Worm (Caenorhabditis elegans): ENCODE data around the gene W03C9.2.
A peak's percentile ranks its signal among the peaks of the same experiment; 100 is the strongest.

W03C9.2 gene

ce11 chrII:11967507-11968127 is 5.4 kb downstream of the W03C9.2 start, which contains the start of gene W03C9.5 (continued):
- no peak for TF ChIP-seq unc-62 (GFP tag; optimal IDR thresholded peaks at IDR 0.05)
- peak; percentile 19 for TF ChIP-seq ama-1 (optimal IDR thresholded peaks at IDR 0.05)
- peak; percentile 88 for TF ChIP-seq C04F5.9 (tag; optimal IDR thresholded peaks at IDR 0.05)
- peak; percentile 93 for TF ChIP-seq nhr-19 (GFP tag; conservative IDR thresholded peaks at IDR 0.05)
- TF ChIP-seq nhr-84 (tag; optimal IDR thresholded peaks at IDR 0.05): peak; percentile 51
- TF ChIP-seq efl-3 (GFP tag; optimal IDR thresholded peaks at IDR 0.05): no peak
- peak; percentile 94 for TF ChIP-seq lir-3 (tag; optimal IDR thresholded peaks at IDR 0.05; ENCODE audit: poor library complexity)
- TF ChIP-seq isw-1 (GFP tag; IDR thresholded peaks at IDR 0.05): peak; percentile 94
- TF ChIP-seq irx-1 (tag; optimal IDR thresholded peaks at IDR 0.05): peak; percentile 75
- TF ChIP-seq nhr-85 (tag): peak; percentile 89
- TF ChIP-seq elt-2 (tag; optimal IDR thresholded peaks at IDR 0.05): peak; percentile 78
- TF ChIP-seq F16B12.6 (tag; optimal IDR thresholded peaks at IDR 0.05): peak; percentile 60
- peak in 1 of 2 experiments; percentile 91 for TF ChIP-seq ztf-11 (tag; optimal IDR thresholded peaks at IDR 0.05)
- peak; percentile 96 for TF ChIP-seq nhr-20 (tag; optimal IDR thresholded peaks at IDR 0.05)
- TF ChIP-seq pax-3 (tag; optimal IDR thresholded peaks at IDR 0.05): peak; percentile 96
- no peak for TF ChIP-seq ceh-63 (GFP tag; optimal IDR thresholded peaks at IDR 0.05)
- TF ChIP-seq elt-3 (tag; optimal IDR thresholded peaks at IDR 0.05): peak in 3 of 6 experiments; percentile 36 to 88 (median 82)
- TF ChIP-seq fkh-4 (tag; optimal IDR thresholded peaks at IDR 0.05; ENCODE audit: borderline replicate concordance): peak; percentile 46
- peak; percentile 65 for TF ChIP-seq grh-1 (GFP tag; IDR thresholded peaks at IDR 0.05)
- TF ChIP-seq mdl-1 (tag; optimal IDR thresholded peaks at IDR 0.05): peak in 1 of 2 experiments; percentile 98
- peak; percentile 89 for TF ChIP-seq nhr-237 (tag; optimal IDR thresholded peaks at IDR 0.05)
- peak; percentile 97 for TF ChIP-seq C16A3.4 (tag; optimal IDR thresholded peaks at IDR 0.05)
- TF ChIP-seq ces-1 (GFP tag; optimal IDR thresholded peaks at IDR 0.05): no peak
- peak; percentile 84 to 85 (median 85) for TF ChIP-seq dpl-1 (GFP tag; optimal IDR thresholded peaks at IDR 0.05)
- peak; percentile 97 for TF ChIP-seq lin-15B (tag; optimal IDR thresholded peaks at IDR 0.05)
- TF ChIP-seq unc-98 (GFP tag; IDR thresholded peaks at IDR 0.05): peak; percentile 95
- no peak for TF ChIP-seq nhr-12 (tag; optimal IDR thresholded peaks at IDR 0.05)
- peak; percentile 92 for TF ChIP-seq unc-86 (tag; optimal IDR thresholded peaks at IDR 0.05)
- TF ChIP-seq Y116A8C.19 (tag; optimal IDR thresholded peaks at IDR 0.05; ENCODE audit: borderline replicate concordance): no peak
- TF ChIP-seq unc-130 (tag; optimal IDR thresholded peaks at IDR 0.05): peak; percentile 87
- no peak for TF ChIP-seq unc-30 (tag; optimal IDR thresholded peaks at IDR 0.05)
- peak; percentile 75 for TF ChIP-seq mef-2 (tag; optimal IDR thresholded peaks at IDR 0.05)
- TF ChIP-seq hlh-4 (tag; optimal IDR thresholded peaks at IDR 0.05): no peak
- TF ChIP-seq blmp-1 (tag; optimal IDR thresholded peaks at IDR 0.05): peak; percentile 77
- TF ChIP-seq tbx-2 (tag; optimal IDR thresholded peaks at IDR 0.05): peak; percentile 95
- TF ChIP-seq zip-4 (GFP tag; optimal IDR thresholded peaks at IDR 0.05): peak; percentile 38
- no peak for TF ChIP-seq ets-5 (GFP tag; IDR thresholded peaks at IDR 0.05)
- no peak for TF ChIP-seq C34B4.2 (tag; optimal IDR thresholded peaks at IDR 0.05)
- peak; percentile 88 for TF ChIP-seq fos-1 (tag; optimal IDR thresholded peaks at IDR 0.05)
- peak; percentile 68 for TF ChIP-seq aly-2 (tag; optimal IDR thresholded peaks at IDR 0.05)
- peak; percentile 90 to 98 (median 91) for TF ChIP-seq ceh-82 (tag; optimal IDR thresholded peaks at IDR 0.05)
- TF ChIP-seq sptf-1 (tag; optimal IDR thresholded peaks at IDR 0.05): no peak
- TF ChIP-seq pqm-1 (tag; optimal IDR thresholded peaks at IDR 0.05): no peak
- TF ChIP-seq alr-1 (tag; optimal IDR thresholded peaks at IDR 0.05; ENCODE audit: borderline replicate concordance): no peak
- TF ChIP-seq vab-15 (tag; optimal IDR thresholded peaks at IDR 0.05): peak; percentile 97
